Fruit fly (Drosophila melanogaster) whole organism, prepupa: ENCODE data around the gene Bap111.

Experiments
- Blimp-1 ChIP-seq: fragments of 200-800 bp; sonication (Bioruptor generic); optimal IDR thresholded peaks from 3 replicates; lab custom pipeline; 2017; ENCODE audit warnings: missing biosample characterization, missing genetic modification characterization, mild to moderate bottlenecking, moderate library complexity, missing genetic modification reagents
- CG10631 ChIP-seq: fragments of 200-800 bp; sonication (Bioruptor generic); optimal IDR thresholded peaks from 2 replicates; lab custom pipeline; 2016; ENCODE audit warnings: missing biosample characterization, missing genetic modification characterization
- CG10669 ChIP-seq: fragments of 200-800 bp; sonication (Bioruptor generic); optimal IDR thresholded peaks from 3 replicates; lab custom pipeline; 2018; ENCODE audit warnings: missing biosample characterization, mild to moderate bottlenecking, missing genetic modification characterization, moderate library complexity
- CG11762 ChIP-seq: fragments of 200-800 bp; sonication (Bioruptor generic); optimal IDR thresholded peaks from 3 replicates; lab custom pipeline; 2016; ENCODE audit warnings: missing biosample characterization, missing genetic modification characterization; ENCODE audit not compliant: insufficient read depth
- CG16779 ChIP-seq: fragments of 200-800 bp; sonication (Bioruptor generic); optimal IDR thresholded peaks from 3 replicates; lab custom pipeline; 2017; ENCODE audit warnings: missing biosample characterization, mild to moderate bottlenecking, missing genetic modification characterization
- CG3032 ChIP-seq: fragments of 200-800 bp; optimal IDR thresholded peaks from 2 replicates; lab custom pipeline; 2019; ENCODE audit warnings: missing biosample characterization, mild to moderate bottlenecking, missing genetic modification characterization, moderate library complexity
- CG31627 ChIP-seq: fragments of 200-800 bp; sonication (Bioruptor generic); optimal IDR thresholded peaks from 3 replicates; lab custom pipeline; 2016; ENCODE audit warnings: missing biosample characterization, missing genetic modification characterization
- CG34406 ChIP-seq: fragments of 200-800 bp; sonication (Bioruptor generic); optimal IDR thresholded peaks from 3 replicates; lab custom pipeline; 2016; ENCODE audit warnings: missing biosample characterization, missing genetic modification characterization
- CG3919 ChIP-seq: fragments of 200-800 bp; sonication (Bioruptor generic); optimal IDR thresholded peaks from 3 replicates; lab custom pipeline; 2016; ENCODE audit warnings: missing biosample characterization, missing genetic modification characterization
- CG4318 ChIP-seq: fragments of 200-800 bp; sonication (Bioruptor generic); optimal IDR thresholded peaks from 3 replicates; lab custom pipeline; 2017; ENCODE audit warnings: missing biosample characterization, mild to moderate bottlenecking, missing genetic modification characterization
- CG6163 ChIP-seq: fragments of 200-800 bp; sonication (Bioruptor generic); IDR thresholded peaks from 3 replicates; pipeline ENCODE4 v1.3.6; 2022; ENCODE audit warnings: missing biosample characterization, missing genetic modification characterization
- CG6276 ChIP-seq: fragments of 200-800 bp; sonication (Bioruptor generic); optimal IDR thresholded peaks from 2 replicates; lab custom pipeline; 2017; ENCODE audit warnings: missing biosample characterization, mild to moderate bottlenecking, missing genetic modification characterization
- CG6792 ChIP-seq: fragments of 200-800 bp; sonication (Bioruptor generic); optimal IDR thresholded peaks from 3 replicates; lab custom pipeline; 2016; ENCODE audit warnings: missing biosample characterization, missing genetic modification characterization
- CG6808 ChIP-seq: fragments of 200-800 bp; sonication (Bioruptor generic); optimal IDR thresholded peaks from 3 replicates; lab custom pipeline; 2017; ENCODE audit warnings: missing biosample characterization, missing genetic modification characterization, mild to moderate bottlenecking, moderate library complexity, missing genetic modification reagents
- CG6854 ChIP-seq: fragments of 200-800 bp; sonication (Bioruptor generic); optimal IDR thresholded peaks from 2 replicates; lab custom pipeline; 2017; ENCODE audit warnings: missing biosample characterization, mild to moderate bottlenecking, missing genetic modification characterization
- CG7368 ChIP-seq: fragments of 200-800 bp; sonication (Bioruptor generic); optimal IDR thresholded peaks from 3 replicates; lab custom pipeline; 2016; ENCODE audit warnings: missing biosample characterization, missing genetic modification characterization
- CG8119 ChIP-seq: fragments of 200-800 bp; sonication (Bioruptor generic); IDR thresholded peaks from 3 replicates; pipeline ENCODE4 v1.3.6; 2022; ENCODE audit warnings: missing biosample characterization, missing genetic modification characterization
- CG8319 ChIP-seq: fragments of 200-800 bp; sonication (Bioruptor generic); optimal IDR thresholded peaks from 3 replicates; lab custom pipeline; 2016; ENCODE audit warnings: missing biosample characterization, missing genetic modification characterization
- CG8632 ChIP-seq: fragments of 200-800 bp; sonication (Bioruptor generic); optimal IDR thresholded peaks from 3 replicates; lab custom pipeline; 2016; ENCODE audit warnings: missing biosample characterization, missing genetic modification characterization
- CG9139 ChIP-seq: fragments of 200-800 bp; sonication (Bioruptor generic); optimal IDR thresholded peaks from 3 replicates; lab custom pipeline; 2017; ENCODE audit warnings: missing biosample characterization, mild to moderate bottlenecking, missing genetic modification characterization
- Eip75B ChIP-seq: fragments of 200-800 bp; sonication (Bioruptor generic); optimal IDR thresholded peaks from 3 replicates; lab custom pipeline; 2016; ENCODE audit warnings: missing biosample characterization, missing genetic modification characterization
- Eip93F ChIP-seq: fragments of 200-800 bp; sonication (Bioruptor generic); optimal IDR thresholded peaks from 2 replicates; lab custom pipeline; 2016; ENCODE audit warnings: missing biosample characterization, mild to moderate bottlenecking, missing genetic modification characterization
- Ets21C ChIP-seq: fragments of 200-800 bp; sonication (Bioruptor generic); optimal IDR thresholded peaks from 3 replicates; lab custom pipeline; 2016; ENCODE audit warnings: missing biosample characterization, missing genetic modification characterization
- Ets96B ChIP-seq: fragments of 200-800 bp; optimal IDR thresholded peaks from 2 replicates; lab custom pipeline; 2019; ENCODE audit warnings: missing biosample characterization, mild to moderate bottlenecking, missing genetic modification characterization, moderate library complexity
- Hr38 ChIP-seq: sonication (Bioruptor generic); optimal IDR thresholded peaks from 2 replicates; lab custom pipeline; 2016; ENCODE audit warnings: missing biosample characterization, missing genetic modification characterization
- Hr39 ChIP-seq: fragments of 200-800 bp; sonication (Bioruptor generic); optimal IDR thresholded peaks from 2 replicates; lab custom pipeline; 2016; ENCODE audit warnings: missing biosample characterization, missing genetic modification characterization
- Hr4 ChIP-seq: fragments of 200-800 bp; sonication (Bioruptor generic); optimal IDR thresholded peaks from 3 replicates; lab custom pipeline; 2016; ENCODE audit warnings: missing biosample characterization, missing genetic modification characterization
- OdsH ChIP-seq: fragments of 200-800 bp; sonication (Bioruptor generic); optimal IDR thresholded peaks from 3 replicates; lab custom pipeline; 2016; ENCODE audit warnings: missing biosample characterization, missing genetic modification characterization
- Smox ChIP-seq: fragments of 200-800 bp; sonication (Bioruptor generic); optimal IDR thresholded peaks from 3 replicates; lab custom pipeline; 2016; ENCODE audit warnings: missing biosample characterization, missing genetic modification characterization
- Sox14 ChIP-seq: fragments of 200-800 bp; sonication (Bioruptor generic); optimal IDR thresholded peaks from 3 replicates; lab custom pipeline; 2016; ENCODE audit warnings: missing biosample characterization, missing genetic modification characterization
- achi ChIP-seq: fragments of 200-800 bp; sonication (Bioruptor generic); optimal IDR thresholded peaks from 3 replicates; lab custom pipeline; 2016; ENCODE audit warnings: missing biosample characterization, missing genetic modification characterization
- acj6 ChIP-seq: fragments of 200-800 bp; sonication (Bioruptor generic); optimal IDR thresholded peaks from 3 replicates; lab custom pipeline; 2016; ENCODE audit warnings: missing biosample characterization, missing genetic modification characterization
- dac ChIP-seq: fragments of 200-800 bp; sonication (Bioruptor generic); optimal IDR thresholded peaks from 2 replicates; lab custom pipeline; 2017; ENCODE audit warnings: missing biosample characterization, mild to moderate bottlenecking, missing genetic modification characterization
- dsx ChIP-seq: fragments of 200-800 bp; optimal IDR thresholded peaks from 3 replicates; lab custom pipeline; 2019; ENCODE audit warnings: missing biosample characterization, mild to moderate bottlenecking, missing genetic modification characterization, moderate library complexity; ENCODE audit not compliant: poor library complexity, severe bottlenecking
- eg ChIP-seq: fragments of 200-800 bp; sonication (Bioruptor generic); IDR thresholded peaks from 3 replicates; pipeline ENCODE4 v1.3.6; 2022; ENCODE audit warnings: missing biosample characterization, missing genetic modification characterization
- fd85E ChIP-seq: fragments of 200-800 bp; sonication (Bioruptor generic); optimal IDR thresholded peaks from 3 replicates; lab custom pipeline; 2016; ENCODE audit warnings: missing biosample characterization, missing genetic modification characterization
- lz ChIP-seq: fragments of 200-800 bp; sonication (Bioruptor generic); optimal IDR thresholded peaks from 3 replicates; lab custom pipeline; 2016; ENCODE audit warnings: missing biosample characterization, missing genetic modification characterization
- net ChIP-seq: fragments of 200-800 bp; sonication (Bioruptor generic); optimal IDR thresholded peaks from 3 replicates; lab custom pipeline; 2016; ENCODE audit warnings: missing biosample characterization, missing genetic modification characterization
- pdm3 ChIP-seq: fragments of 200-800 bp; sonication (Bioruptor generic); optimal IDR thresholded peaks from 3 replicates; lab custom pipeline; 2016; ENCODE audit warnings: missing biosample characterization, missing genetic modification characterization
- salr ChIP-seq, 2 experiments: fragments of 200-800 bp; sonication (Bioruptor generic); optimal IDR thresholded peaks; 3 replicates each; lab custom pipeline; 2016 to 2018; ENCODE audit warnings: missing biosample characterization in 2 of 2, missing genetic modification characterization in 2 of 2, mild to moderate bottlenecking in 1 of 2
- spab ChIP-seq: fragments of 200-800 bp; sonication (Bioruptor generic); optimal IDR thresholded peaks from 2 replicates; lab custom pipeline; 2017; ENCODE audit warnings: missing biosample characterization, mild to moderate bottlenecking, missing genetic modification characterization, missing genetic modification reagents
- ss ChIP-seq, 2 experiments: fragments of 200-800 bp; sonication (Bioruptor generic); optimal IDR thresholded peaks; 2 replicates in 1 of 2; 3 replicates in 1 of 2; lab custom pipeline; 2017 to 2018; ENCODE audit warnings: mild to moderate bottlenecking in 2 of 2, missing biosample characterization in 2 of 2, missing genetic modification characterization in 2 of 2, moderate library complexity in 1 of 2
- svp ChIP-seq: fragments of 200-800 bp; sonication (Bioruptor generic); peaks from one replicate; lab custom pipeline; 2016; ENCODE audit warnings: missing biosample characterization, missing genetic modification characterization
- vri ChIP-seq: fragments of 200-800 bp; sonication (Bioruptor generic); optimal IDR thresholded peaks from 3 replicates; lab custom pipeline; 2016; ENCODE audit warnings: missing biosample characterization, mild to moderate bottlenecking, missing genetic modification characterization

The Bap111 gene

DNA sequence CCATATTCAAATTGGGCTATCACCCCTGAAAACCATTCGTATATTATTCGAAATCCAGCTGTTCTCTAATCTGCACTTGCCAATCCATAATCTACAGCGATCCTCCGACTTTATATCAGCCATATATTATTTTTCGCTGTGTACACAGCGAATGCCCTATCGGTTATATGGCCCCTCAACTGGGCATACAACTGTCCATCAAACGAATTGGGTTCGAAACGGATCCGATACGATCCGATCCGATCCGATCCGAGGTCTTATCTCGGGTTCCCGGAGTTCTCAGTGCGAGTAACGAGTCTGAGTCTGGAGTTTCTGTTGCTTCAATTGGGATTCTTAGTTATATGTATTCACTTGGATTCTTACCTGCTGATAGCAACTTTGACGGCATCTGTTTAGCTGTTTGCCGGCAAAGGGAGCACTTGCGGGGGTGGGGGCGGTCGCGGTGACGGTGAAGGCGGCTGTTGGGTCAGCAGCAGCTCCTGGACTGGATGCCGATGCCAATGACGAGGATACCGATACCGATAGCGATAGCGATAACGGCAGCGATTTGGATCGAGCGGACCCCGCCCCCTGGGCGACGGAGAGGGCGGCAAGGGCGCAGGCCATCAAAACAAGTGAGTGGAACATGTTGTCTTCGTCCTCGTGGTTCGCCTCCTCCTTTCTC is 15.4 kb upstream of the Bap111 start:
- TF ChIP-seq CG11762 (GFP tag; lab: Kevin White, UChicago), result no peak
- TF ChIP-seq net, result no peak
- no peak for TF ChIP-seq Eip75B (GFP tag; lab: Kevin White, UChicago)
- TF ChIP-seq svp (GFP tag; lab: Kevin White, UChicago), result peak; percentile 86
- TF ChIP-seq, all 60 proteins: peak for 1

DNA sequence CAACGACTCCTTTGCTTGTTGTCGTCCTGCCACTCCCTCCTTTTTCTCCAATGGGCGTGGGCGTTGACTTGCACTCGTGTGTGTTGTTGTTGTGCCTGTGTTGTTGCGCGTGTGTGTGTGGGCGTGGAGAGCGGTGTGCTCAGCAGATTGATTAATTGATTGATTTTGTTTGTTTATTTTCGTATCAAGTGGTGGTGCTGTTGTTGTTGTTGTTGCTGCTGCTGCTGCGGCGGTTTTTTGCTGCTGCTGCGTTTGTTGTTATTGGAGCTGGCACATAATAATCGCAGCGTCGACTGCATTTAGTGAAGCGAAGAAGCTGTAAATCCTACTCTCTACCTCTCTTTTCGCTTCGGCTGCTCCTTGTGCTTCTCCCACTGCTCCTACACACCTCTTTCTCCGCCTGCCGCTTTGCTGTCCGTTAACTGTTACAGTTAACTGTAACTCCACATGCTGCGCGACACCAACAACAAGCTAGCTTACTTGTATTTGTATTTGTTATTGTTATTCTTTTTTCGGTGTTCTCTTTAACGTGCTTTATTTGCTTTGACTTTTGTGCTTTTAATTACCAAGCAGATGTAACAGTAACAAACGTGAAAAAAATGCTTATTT is 14.8 kb upstream of the Bap111 start:
- no peak for TF ChIP-seq vri
- peak; percentile 78 for TF ChIP-seq svp (GFP tag; lab: Kevin White, UChicago)
- TF ChIP-seq CG11762 (GFP tag; lab: Kevin White, UChicago), result no peak
- peak; percentile 34; the same call in 1 of the 3 replicates for TF ChIP-seq eg
- no peak for TF ChIP-seq CG7368 (GFP tag; lab: Kevin White, UChicago)
- peak; percentile 28 for TF ChIP-seq dsx (GFP tag; lab: Kevin White, UChicago)
- TF ChIP-seq CG6808, result peak; percentile 35
- no peak for TF ChIP-seq achi (GFP tag; lab: Kevin White, UChicago)
- TF ChIP-seq Hr38, result no peak
- TF ChIP-seq fd85E (GFP tag; lab: Kevin White, UChicago), result no peak
- no peak for TF ChIP-seq CG6854 (GFP tag; lab: Kevin White, UChicago)
- TF ChIP-seq OdsH (GFP tag; lab: Kevin White, UChicago), result no peak
- no peak for TF ChIP-seq CG8319 (GFP tag; lab: Kevin White, UChicago)
- no peak for TF ChIP-seq Hr4
- TF ChIP-seq CG8119 (GFP tag; lab: Robert Waterston, UW), result 0 out of 3 replicates have a peak, but pooled peaks have one; percentile 32
- no peak for TF ChIP-seq Ets21C (GFP tag; lab: Kevin White, UChicago)
- no peak for TF ChIP-seq CG4318 (GFP tag; lab: Kevin White, UChicago)
- TF ChIP-seq lz (GFP tag; lab: Kevin White, UChicago), result no peak
- no peak; the same call in 2 of the 3 replicates for TF ChIP-seq CG6163
- peak; percentile 35 to 70 for TF ChIP-seq ss (GFP tag; optimal IDR thresholded peaks at IDR 0.05; lab: Kevin White, UChicago)

DNA sequence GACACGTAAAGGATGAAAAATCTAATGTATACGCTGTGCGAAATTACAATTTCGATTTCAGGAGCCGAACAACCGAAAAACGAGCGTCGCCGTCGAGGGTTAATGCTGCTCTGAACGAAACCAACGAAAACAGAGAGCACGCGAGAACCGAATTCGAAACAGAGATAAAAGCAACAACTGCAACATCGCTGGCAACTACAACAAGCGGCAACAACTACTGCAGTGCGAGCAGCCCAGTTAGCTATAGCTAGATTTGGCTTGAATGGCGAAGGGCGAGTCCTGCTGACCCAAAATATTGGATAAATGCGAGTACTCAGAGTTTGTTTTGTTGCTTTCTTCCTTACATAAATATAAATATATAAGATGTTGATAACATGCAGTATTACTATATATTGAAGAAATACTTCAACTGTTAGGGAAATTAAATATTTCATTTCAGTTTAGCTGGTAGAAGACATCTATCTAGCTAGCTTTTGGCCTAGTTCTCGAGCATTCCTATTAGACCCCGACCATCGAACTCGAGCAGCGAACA is 14.1 kb upstream of the Bap111 start, which contains the start of gene fend:
fend (minus strand) TSS at position 178 of the 532 bp plus-strand sequence.
- TF ChIP-seq Blimp-1 (no peak), CG6808 (peak; percentile 49), Eip93F (GFP tag; lab: Kevin White, UChicago) (no peak), spab (no peak), OdsH (GFP tag; lab: Kevin White, UChicago) (peak; percentile 19), Sox14 (GFP tag; lab: Kevin White, UChicago) (peak; percentile 16), CG10669 (peak; percentile 40), CG16779 (tag; lab: Kevin White, UChicago) (peak; percentile 17), CG6792 (GFP tag; lab: Kevin White, UChicago) (no peak), fd85E (GFP tag; lab: Kevin White, UChicago) (no peak), Eip75B (GFP tag; lab: Kevin White, UChicago) (no peak), CG4318 (GFP tag; lab: Kevin White, UChicago) (peak; percentile 2), acj6 (GFP tag; lab: Kevin White, UChicago) (peak; percentile 34), dac (peak; percentile 22), net (peak; percentile 32), CG11762 (GFP tag; lab: Kevin White, UChicago) (no peak), Hr39 (no peak), salr (GFP tag; optimal IDR thresholded peaks at IDR 0.05; lab: Kevin White, UChicago) (peak in 1 of 2 experiments; percentile 11), CG8632 (GFP tag; lab: Kevin White, UChicago) (no peak), CG34406 (GFP tag; lab: Kevin White, UChicago) (peak; percentile 26), lz (GFP tag; lab: Kevin White, UChicago) (peak; percentile 24), svp (GFP tag; lab: Kevin White, UChicago) (peak; percentile 78), CG3032 (tag; lab: Kevin White, UChicago) (peak; percentile 34), CG3919 (GFP tag; lab: Kevin White, UChicago) (no peak), CG10631 (GFP tag; lab: Kevin White, UChicago) (no peak), CG9139 (GFP tag; lab: Kevin White, UChicago) (no peak), Hr4 (peak; percentile 3), Ets96B (peak; percentile 54), CG31627 (GFP tag; lab: Kevin White, UChicago) (no peak), CG6276 (peak; percentile 28), pdm3 (no peak), Smox (GFP tag; lab: Kevin White, UChicago) (no peak)
